Fruit fly (Drosophila melanogaster) whole organism: ENCODE results near the gene Gr93d.

Experiments
- EcR ChIP-seq, 2 experiments: fragments of >200 bp; optimal IDR thresholded peaks; 2 replicates each; lab custom pipeline; 2017; ENCODE audit warnings: missing biosample characterization in 2 of 2, missing genetic modification characterization in 2 of 2, missing genetic modification reagents in 2 of 2
- pan ChIP-seq: fragments of >200 bp; optimal IDR thresholded peaks from 2 replicates; lab custom pipeline; 2017
- psq ChIP-seq: fragments of >200 bp; optimal IDR thresholded peaks from 2 replicates; lab custom pipeline; 2017
- usp ChIP-seq: fragments of >200 bp; optimal IDR thresholded peaks from 2 replicates; lab custom pipeline; 2017; ENCODE audit warnings: missing biosample characterization, missing genetic modification characterization, mixed read lengths

DNA sequence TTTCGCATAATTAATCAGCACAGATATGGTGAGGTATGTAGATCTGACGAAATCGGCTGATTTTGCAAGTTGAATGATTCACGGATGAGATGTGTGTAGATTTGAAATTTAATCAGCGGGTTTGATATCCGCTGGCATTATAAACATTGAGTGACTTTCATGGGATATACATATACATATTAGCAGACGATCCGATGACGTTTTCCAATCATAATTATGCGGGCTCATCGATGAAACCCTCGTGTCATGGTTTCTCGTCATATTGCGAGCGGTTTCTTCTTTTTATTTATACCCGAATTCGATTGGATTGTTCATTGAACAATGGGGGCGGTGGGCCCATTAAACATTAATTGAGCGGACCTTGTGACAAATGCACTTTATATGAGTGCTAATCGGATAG, 18.0 kb upstream of the Gr93d start:
- TF ChIP-seq EcR (GFP tag; optimal IDR thresholded peaks at IDR 0.05; lab: Kevin White, UChicago) (no peak), pan (lab: Kevin White, UChicago) (no peak), usp (GFP tag; lab: Kevin White, UChicago) (no peak), psq (lab: Kevin White, UChicago) (no peak)
